Worm (Caenorhabditis elegans) whole organism, young adult: ENCODE results near the gene ZK856.18.

Source experiments
- B0035.1 ChIP-seq: sonication (generic microtip); optimal IDR thresholded peaks from 2 replicates; lab custom pipeline; 2016; ENCODE audit warnings: missing genetic modification characterization, mild to moderate bottlenecking, missing compliant biosample characterization, missing genotype, missing genetic modification reagents
- lir-1 ChIP-seq: fragments of 200-800 bp; sonication (Bioruptor generic); conservative IDR thresholded peaks from 2 replicates; pipeline ENCODE4 v1.3.6; 2022; ENCODE audit warnings: missing genetic modification reagents, missing genetic modification characterization, missing compliant biosample characterization
- snpc-3.4 ChIP-seq: sonication (generic microtip); optimal IDR thresholded peaks from 2 replicates; lab custom pipeline; 2017; ENCODE audit warnings: missing genetic modification characterization, mild to moderate bottlenecking, missing compliant biosample characterization, antibody characterized with exemption, moderate library complexity, missing genotype, missing genetic modification reagents

DNA sequence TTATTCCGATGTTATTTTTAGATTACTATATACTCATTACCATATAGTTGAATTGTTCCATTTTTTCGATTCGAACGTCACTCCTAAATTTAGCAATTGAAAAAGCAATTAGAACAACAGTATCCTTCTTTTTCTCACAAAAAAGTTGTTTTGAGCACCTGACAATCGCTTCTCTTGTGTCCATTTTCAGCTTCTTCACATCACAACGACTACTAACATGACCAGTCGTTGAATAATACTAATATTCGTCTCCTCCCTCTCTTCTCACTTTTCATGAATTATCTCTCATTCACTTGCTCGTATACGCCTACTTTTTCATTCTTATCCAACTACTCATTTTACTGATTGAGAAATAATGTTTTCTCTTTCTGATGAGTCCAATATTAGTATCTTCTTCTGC is 30.9 kb upstream of the ZK856.18 start, which contains the start of gene ZK856.14:
- no peak for TF ChIP-seq lir-1 (GFP tag; lab: Robert Waterston, UW)
- TF ChIP-seq B0035.1 (tag; lab: Kevin White, UChicago): no peak
- TF ChIP-seq snpc-3.4 (tag; lab: Kevin White, UChicago): no peak
